Fruit fly (Drosophila melanogaster) whole organism, adult: ENCODE results near the gene SerRS-m.

Source experiments
- CG11617 ChIP-seq: fragments of 200-800 bp; sonication (Bioruptor generic); optimal IDR thresholded peaks from 2 replicates; lab custom pipeline; 2017; ENCODE audit warnings: mild to moderate bottlenecking, missing biosample characterization, missing genetic modification reagents, missing genetic modification characterization
- CG14711 ChIP-seq: fragments of 200-800 bp; sonication (Bioruptor generic); optimal IDR thresholded peaks from 2 replicates; lab custom pipeline; 2018; ENCODE audit warnings: missing biosample characterization, mild to moderate bottlenecking, missing genetic modification characterization, moderate library complexity
- CG33017 ChIP-seq: fragments of 200-800 bp; sonication (Bioruptor generic); optimal IDR thresholded peaks from 2 replicates; lab custom pipeline; 2018; ENCODE audit warnings: missing biosample characterization, mild to moderate bottlenecking, missing genetic modification characterization, moderate library complexity
- CG7045 ChIP-seq: fragments of 200-800 bp; sonication (Bioruptor generic); optimal IDR thresholded peaks from 2 replicates; lab custom pipeline; 2017; ENCODE audit warnings: missing biosample characterization, mild to moderate bottlenecking, missing genetic modification characterization
- CG7101 ChIP-seq: fragments of 200-800 bp; sonication (Bioruptor generic); optimal IDR thresholded peaks from 2 replicates; lab custom pipeline; 2018; ENCODE audit warnings: missing biosample characterization, mild to moderate bottlenecking, missing genetic modification characterization, moderate library complexity
- Clk ChIP-seq: fragments of 200-800 bp; sonication (Bioruptor generic); optimal IDR thresholded peaks from 2 replicates; lab custom pipeline; 2017; ENCODE audit warnings: missing biosample characterization, missing genetic modification characterization
- Crg-1 ChIP-seq: fragments of 200-800 bp; sonication (Bioruptor generic); optimal IDR thresholded peaks from 2 replicates; lab custom pipeline; 2016; ENCODE audit warnings: missing biosample characterization, missing genetic modification characterization
- Hr96 ChIP-seq: fragments of 200-800 bp; sonication (Bioruptor generic); optimal IDR thresholded peaks from 2 replicates; lab custom pipeline; 2016; ENCODE audit warnings: missing biosample characterization, missing genetic modification characterization
- Mnt ChIP-seq: fragments of 200-800 bp; sonication (Bioruptor generic); optimal IDR thresholded peaks from 2 replicates; lab custom pipeline; 2016; ENCODE audit warnings: missing biosample characterization, mild to moderate bottlenecking, missing genetic modification characterization
- cic ChIP-seq: fragments of 200-800 bp; sonication (Bioruptor generic); optimal IDR thresholded peaks from 2 replicates; lab custom pipeline; 2017; ENCODE audit warnings: missing biosample characterization, mild to moderate bottlenecking, missing genetic modification characterization, moderate library complexity
- pad ChIP-seq: fragments of 200-800 bp; sonication (Bioruptor generic); optimal IDR thresholded peaks from 3 replicates; lab custom pipeline; 2017; ENCODE audit warnings: missing biosample characterization, missing genetic modification characterization, mild to moderate bottlenecking, moderate library complexity, missing genetic modification reagents
- toe ChIP-seq: fragments of 200-800 bp; sonication (Bioruptor generic); optimal IDR thresholded peaks from 2 replicates; lab custom pipeline; 2016; ENCODE audit warnings: missing biosample characterization, missing genetic modification characterization

DNA sequence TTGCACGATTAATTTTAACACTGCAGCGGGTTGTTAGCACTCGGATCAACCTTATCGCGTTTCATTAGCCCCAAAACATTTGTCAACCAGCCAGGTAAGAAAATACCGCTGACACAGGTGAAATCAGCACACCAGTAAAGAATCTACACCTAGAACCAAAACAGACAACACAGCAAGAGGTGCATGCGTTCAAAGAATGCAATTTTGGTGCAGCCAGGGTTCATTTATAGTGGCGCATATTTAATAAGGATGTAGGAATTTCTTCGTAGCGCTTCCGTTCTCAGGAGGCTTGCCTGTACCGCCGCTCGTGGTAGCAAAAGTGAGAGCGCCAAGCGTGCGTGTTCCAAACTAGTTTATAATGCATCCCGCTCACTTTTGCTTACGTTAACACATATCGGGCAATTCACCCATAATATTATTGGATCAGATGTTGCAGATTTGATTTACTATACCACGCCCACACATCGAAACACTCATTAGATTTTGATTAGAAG, 2.0 kb downstream of the SerRS-m start:
- TF ChIP-seq cic (GFP tag; lab: Kevin White, UChicago) (no peak), CG7101 (tag; lab: Kevin White, UChicago) (no peak), CG7045 (GFP tag; lab: Kevin White, UChicago) (peak; percentile 3), CG33017 (tag; lab: Kevin White, UChicago) (no peak), CG14711 (tag; lab: Kevin White, UChicago) (no peak), CG11617 (GFP tag; lab: Kevin White, UChicago) (no peak), Clk (no peak), toe (no peak), Crg-1 (GFP tag; lab: Kevin White, UChicago) (no peak), Hr96 (GFP tag; lab: Kevin White, UChicago) (no peak), Mnt (GFP tag; lab: Kevin White, UChicago) (no peak), pad (GFP tag; lab: Kevin White, UChicago) (no peak)
